Fruit fly (Drosophila melanogaster): Measurements from ENCODE around the gene Ir100a.

Ir100a gene

DNA sequence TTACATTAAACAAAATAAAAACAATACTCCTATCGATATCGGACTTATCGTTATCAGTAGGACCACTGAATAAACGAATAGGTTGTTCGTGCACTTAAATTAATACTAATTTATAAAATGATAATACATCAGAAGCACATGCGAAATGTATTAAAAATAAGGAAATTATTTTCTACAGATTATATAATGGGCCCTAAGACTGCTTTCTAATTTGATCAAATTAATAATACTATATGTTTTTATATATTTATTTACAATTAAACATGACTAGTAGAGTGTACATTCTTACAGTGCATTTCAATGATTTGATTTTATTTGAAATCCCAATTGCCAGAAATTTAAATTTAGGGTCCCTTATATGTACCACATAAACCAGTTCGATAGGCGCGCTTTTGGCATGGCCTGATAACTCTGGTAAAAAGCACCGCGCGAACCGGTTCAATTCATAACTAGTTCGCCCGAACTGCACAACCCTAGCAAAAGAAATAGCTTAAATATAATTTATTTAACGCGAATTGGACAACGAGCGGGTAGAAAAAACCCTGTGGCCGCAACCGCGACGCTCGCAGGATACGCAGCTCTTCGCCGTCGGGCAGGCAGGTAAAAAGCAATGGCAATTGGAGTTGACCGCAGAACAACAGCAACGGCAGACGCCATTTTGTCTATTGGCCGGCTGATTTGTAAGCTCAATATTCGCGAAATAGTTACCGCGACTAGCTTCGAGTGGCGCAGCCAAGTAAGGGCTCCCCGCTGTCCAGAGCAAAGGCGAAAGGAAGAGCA lies 24.0 kb upstream of the Ir100a start, which contains the start of the genes CG2126 and faf (continued):
- peak; percentile 51; the same call in 2 of the 3 replicates for TF ChIP-seq CG34224 (GFP tag; IDR thresholded peaks at IDR 0.05; ENCODE audit: partially characterized antibody)
- TF ChIP-seq CG1603 (tag; optimal IDR thresholded peaks at IDR 0.05) = no peak
- TF ChIP-seq Neu2 (GFP tag; optimal IDR thresholded peaks at IDR 0.05; ENCODE audit: borderline replicate concordance) = no peak
- TF ChIP-seq CG42726 (GFP tag; IDR thresholded peaks at IDR 0.05; ENCODE audit: partially characterized antibody) = 0 out of 2 replicates have a peak, but pooled peaks have one; percentile 7
- peak; percentile 71 for TF ChIP-seq CG7556 (GFP tag; optimal IDR thresholded peaks at IDR 0.05)
- TF ChIP-seq Hr39 (optimal IDR thresholded peaks at IDR 0.05) = no peak
- TF ChIP-seq CG18764 (GFP tag; optimal IDR thresholded peaks at IDR 0.05) = peak; percentile 73
- no peak; the same call in 1 of the 2 replicates for TF ChIP-seq CG17612 (GFP tag; IDR thresholded peaks at IDR 0.05)
- TF ChIP-seq CG8359 (GFP tag; optimal IDR thresholded peaks at IDR 0.05; ENCODE audit: borderline replicate concordance) = no peak
- no peak for TF ChIP-seq pita (GFP tag; optimal IDR thresholded peaks at IDR 0.05)
- no peak; the same call in 1 of the 2 replicates for TF ChIP-seq tna (GFP tag; IDR thresholded peaks at IDR 0.05; ENCODE audit: partially characterized antibody)
- TF ChIP-seq zf30C (GFP tag; optimal IDR thresholded peaks at IDR 0.05) = peak; percentile 45
- TF ChIP-seq aop (GFP tag; IDR thresholded peaks at IDR 0.05) = no peak
- TF ChIP-seq cas (GFP tag; IDR thresholded peaks at IDR 0.05) = peak; percentile 60; the same call in 1 of the 2 replicates
- TF ChIP-seq HLHmδ (GFP tag; optimal IDR thresholded peaks at IDR 0.05) = no peak
- TF ChIP-seq unpg (GFP tag; optimal IDR thresholded peaks at IDR 0.05) = peak; percentile 82

dm6 chr3R:31777482-31778165 lies 23.1 kb upstream of the Ir100a start:
- no peak for TF ChIP-seq CG15073 (GFP tag; optimal IDR thresholded peaks at IDR 0.05)
- TF ChIP-seq CG13287 (GFP tag; IDR thresholded peaks at IDR 0.05; ENCODE audit: partially characterized antibody) = peak; percentile 33; the same call in 1 of the 2 replicates
- TF ChIP-seq hkb (optimal IDR thresholded peaks at IDR 0.05) = no peak
- TF ChIP-seq hkb (GFP tag; IDR thresholded peaks at IDR 0.05) = peak; percentile 11; the same call in 1 of the 2 replicates
- peak; percentile 38 for TF ChIP-seq CG34376 (GFP tag; optimal IDR thresholded peaks at IDR 0.05)
- TF ChIP-seq sna (GFP tag; IDR thresholded peaks at IDR 0.05; ENCODE audit: partially characterized antibody) = no peak
- TF ChIP-seq sima (GFP tag; optimal IDR thresholded peaks at IDR 0.05) = no peak
- peak; percentile 60 for TF ChIP-seq crol (GFP tag; IDR thresholded peaks at IDR 0.05)
- TF ChIP-seq dmrt11E (tag; optimal IDR thresholded peaks at IDR 0.05) = no peak
- TF ChIP-seq PHDP (tag; optimal IDR thresholded peaks at IDR 0.05) = no peak
- TF ChIP-seq chinmo (GFP tag; IDR thresholded peaks at IDR 0.05; ENCODE audit: partially characterized antibody) = peak; percentile 83; the same call in 1 of the 4 replicates
- TF ChIP-seq CG3163 (GFP tag; optimal IDR thresholded peaks at IDR 0.05) = peak; percentile 31
- peak; percentile 79 for TF ChIP-seq cg (GFP tag; optimal IDR thresholded peaks at IDR 0.05)
- TF ChIP-seq hbn (GFP tag; IDR thresholded peaks at IDR 0.05; ENCODE audit: partially characterized antibody) = no peak
- TF ChIP-seq HLHmδ (GFP tag; optimal IDR thresholded peaks at IDR 0.05) = no peak
- peak; percentile 33 for TF ChIP-seq CG6854 (GFP tag; optimal IDR thresholded peaks at IDR 0.05)
- peak; percentile 83 for TF ChIP-seq Med (GFP tag)
- TF ChIP-seq onecut (GFP tag; IDR thresholded peaks at IDR 0.05) = peak; percentile 99
- no peak for TF ChIP-seq pho (GFP tag; optimal IDR thresholded peaks at IDR 0.05)
- peak; percentile 9 for TF ChIP-seq CG18599 (GFP tag; optimal IDR thresholded peaks at IDR 0.05)
- TF ChIP-seq CG4424 (GFP tag; optimal IDR thresholded peaks at IDR 0.05) = no peak
- no peak for TF ChIP-seq bbx (GFP tag; IDR thresholded peaks at IDR 0.05; ENCODE audit: partially characterized antibody)
- TF ChIP-seq CG11695 (GFP tag; IDR thresholded peaks at IDR 0.05) = 0 out of 3 replicates have a peak, but pooled peaks have one; percentile 6
- peak; percentile 49; the same call in 1 of the 2 replicates for TF ChIP-seq MBD-R2 (GFP tag; IDR thresholded peaks at IDR 0.05)
- no peak for TF ChIP-seq jing (GFP tag; optimal IDR thresholded peaks at IDR 0.05)
- TF ChIP-seq stc (GFP tag; IDR thresholded peaks at IDR 0.05) = peak; percentile 10; the same call in 1 of the 2 replicates
- TF ChIP-seq nerfin-1 (tag; optimal IDR thresholded peaks at IDR 0.05) = peak; percentile 55
- TF ChIP-seq CG1603 (tag; optimal IDR thresholded peaks at IDR 0.05) = no peak
- peak; percentile 45 for TF ChIP-seq exex (tag; optimal IDR thresholded peaks at IDR 0.05)
- peak; percentile 21 for TF ChIP-seq CG1233 (GFP tag; optimal IDR thresholded peaks at IDR 0.05)
- TF ChIP-seq cas (GFP tag; IDR thresholded peaks at IDR 0.05) = no peak
- peak; percentile 20 for TF ChIP-seq CG12299 (tag; optimal IDR thresholded peaks at IDR 0.05)

Measured in whole organism, embryonic.